Worm (Caenorhabditis elegans): ENCODE results near the gene acbp-5.

- TF ChIP-seq lin-13 (tag; optimal IDR thresholded peaks at IDR 0.05) (no peak), nhr-12 (tag; optimal IDR thresholded peaks at IDR 0.05) (no peak), nhr-237 (tag; optimal IDR thresholded peaks at IDR 0.05) (no peak), lsy-2 (tag; optimal IDR thresholded peaks at IDR 0.05) (no peak), mls-2 (tag; optimal IDR thresholded peaks at IDR 0.05) (no peak)
Measured at ce11 chrIII:13637681-13638080, 3.8 kb downstream of the acbp-5 start.

All from whole organism, mixed stage, embryonic.